Fruit fly (Drosophila melanogaster) whole organism, embryonic: ENCODE data around the gene Ndfip.

Source experiments
- Atf6 ChIP-seq: fragments of 200-800 bp; sonication (Bioruptor generic); IDR thresholded peaks from 2 replicates; pipeline ENCODE4 v1.3.6; 2022; ENCODE audit warnings: missing biosample characterization, missing genetic modification characterization
- CG10654 ChIP-seq: fragments of 200-800 bp; sonication (Bioruptor generic); optimal IDR thresholded peaks from 2 replicates; lab custom pipeline; 2016; ENCODE audit warnings: missing biosample characterization, missing genetic modification characterization
- CG10979 ChIP-seq: fragments of 200-800 bp; sonication (Bioruptor generic); optimal IDR thresholded peaks from 2 replicates; lab custom pipeline; 2018; ENCODE audit warnings: missing biosample characterization, mild to moderate bottlenecking, missing genetic modification characterization, moderate library complexity
- CG11504 ChIP-seq: fragments of 200-800 bp; sonication (Bioruptor generic); optimal IDR thresholded peaks from 3 replicates; lab custom pipeline; 2019; ENCODE audit warnings: missing biosample characterization, mild to moderate bottlenecking, missing genetic modification characterization, moderate library complexity
- CG11696 ChIP-seq: fragments of 200-800 bp; sonication (Bioruptor generic); IDR thresholded peaks from 2 replicates; pipeline ENCODE4 v1.3.6; 2022; ENCODE audit warnings: missing biosample characterization, missing genetic modification characterization
- CG12236 ChIP-seq: fragments of 200-800 bp; sonication (Bioruptor generic); optimal IDR thresholded peaks from 2 replicates; lab custom pipeline; 2016; ENCODE audit warnings: missing biosample characterization, missing genetic modification characterization
- CG12299 ChIP-seq: fragments of 200-800 bp; sonication (Bioruptor generic); optimal IDR thresholded peaks from 2 replicates; lab custom pipeline; 2018; ENCODE audit warnings: missing biosample characterization, mild to moderate bottlenecking, missing genetic modification characterization
- CG13894 ChIP-seq: fragments of 200-800 bp; sonication (Bioruptor generic); optimal IDR thresholded peaks from 3 replicates; lab custom pipeline; 2018; ENCODE audit warnings: missing biosample characterization, mild to moderate bottlenecking, missing genetic modification characterization, moderate library complexity
- CG14014 ChIP-seq: fragments of 200-800 bp; sonication (Bioruptor generic); IDR thresholded peaks from 2 replicates; pipeline ENCODE4 v1.3.6; 2022; ENCODE audit warnings: missing biosample characterization, missing genetic modification characterization
- CG15073 ChIP-seq: fragments of 200-800 bp; sonication (Bioruptor generic); optimal IDR thresholded peaks from 2 replicates; lab custom pipeline; 2016; ENCODE audit warnings: missing biosample characterization, missing genetic modification characterization
- CG18262 ChIP-seq: fragments of 200-800 bp; optimal IDR thresholded peaks from 3 replicates; lab custom pipeline; 2019; ENCODE audit warnings: missing biosample characterization, mild to moderate bottlenecking, missing genetic modification characterization, moderate library complexity
- CG18764 ChIP-seq: fragments of 200-800 bp; sonication (Bioruptor generic); optimal IDR thresholded peaks from 3 replicates; lab custom pipeline; 2016; ENCODE audit warnings: missing biosample characterization, missing genetic modification characterization
- CG32767 ChIP-seq: fragments of 200-800 bp; sonication (Bioruptor generic); IDR thresholded peaks from 2 replicates; pipeline ENCODE4 v1.3.6; 2022; ENCODE audit warnings: missing biosample characterization, missing genetic modification characterization
- CG3281 ChIP-seq: fragments of 200-800 bp; sonication (Bioruptor generic); optimal IDR thresholded peaks from 3 replicates; lab custom pipeline; 2017; ENCODE audit warnings: missing biosample characterization, mild to moderate bottlenecking, missing genetic modification characterization
- CG4360 ChIP-seq: fragments of 200-800 bp; sonication (Bioruptor generic); IDR thresholded peaks from 2 replicates; pipeline ENCODE4 v1.3.6; 2022; ENCODE audit warnings: missing biosample characterization, missing genetic modification characterization
- CG4820 ChIP-seq: fragments of 200-800 bp; sonication (Bioruptor generic); optimal IDR thresholded peaks from 3 replicates; lab custom pipeline; 2016; ENCODE audit warnings: missing biosample characterization, missing genetic modification characterization
- CG6813 ChIP-seq: fragments of 200-800 bp; sonication (Bioruptor generic); optimal IDR thresholded peaks from 2 replicates; lab custom pipeline; 2017; ENCODE audit warnings: missing biosample characterization, missing genetic modification characterization, mild to moderate bottlenecking, moderate library complexity, missing genetic modification reagents
- CG8089 ChIP-seq: fragments of 200-800 bp; sonication (Bioruptor generic); optimal IDR thresholded peaks from 3 replicates; lab custom pipeline; 2016; ENCODE audit warnings: missing biosample characterization, missing genetic modification characterization
- CG8290 ChIP-seq, 3 experiments: fragments of 200-800 bp; sonication (Bioruptor generic); optimal IDR thresholded peaks; 2 replicates each; lab custom pipeline; 2016 to 2019; ENCODE audit warnings: missing biosample characterization in 3 of 3, missing genetic modification characterization in 3 of 3, mild to moderate bottlenecking in 2 of 3, moderate library complexity in 1 of 3
- CG8765 ChIP-seq: fragments of 200-800 bp; sonication (Bioruptor generic); IDR thresholded peaks from 2 replicates; pipeline ENCODE4 v1.3.6; 2022; ENCODE audit warnings: missing biosample characterization, missing genetic modification characterization
- CTCF ChIP-seq: fragments of 200-800 bp; sonication (Bioruptor generic); optimal IDR thresholded peaks from 2 replicates; lab custom pipeline; 2017; ENCODE audit warnings: missing biosample characterization, mild to moderate bottlenecking, missing genetic modification characterization, moderate library complexity
- Camta ChIP-seq: fragments of 200-800 bp; sonication (Bioruptor generic); optimal IDR thresholded peaks from 2 replicates; lab custom pipeline; 2016; ENCODE audit warnings: missing biosample characterization, missing genetic modification characterization
- Deaf1 ChIP-seq: fragments of 200-800 bp; optimal IDR thresholded peaks from 3 replicates; lab custom pipeline; 2019; ENCODE audit warnings: missing biosample characterization, mild to moderate bottlenecking, missing genetic modification characterization, moderate library complexity
- Dek ChIP-seq: fragments of 200-800 bp; sonication (Bioruptor generic); optimal IDR thresholded peaks from 3 replicates; lab custom pipeline; 2019; ENCODE audit warnings: missing biosample characterization, mild to moderate bottlenecking, missing genetic modification characterization, moderate library complexity
- Doc3 ChIP-seq: fragments of 200-800 bp; sonication (Bioruptor generic); IDR thresholded peaks from 3 replicates; pipeline ENCODE4 v1.3.6; 2022; ENCODE audit warnings: missing biosample characterization, missing genetic modification characterization; ENCODE audit not compliant: partially characterized antibody
- Drgx ChIP-seq: fragments of 200-800 bp; sonication (Bioruptor generic); IDR thresholded peaks from 2 replicates; pipeline ENCODE4 v1.3.6; 2022; ENCODE audit warnings: missing biosample characterization, missing genetic modification characterization
- H2.0 ChIP-seq: fragments of 200-800 bp; sonication (Bioruptor generic); IDR thresholded peaks from 2 replicates; pipeline ENCODE4 v1.3.6; 2022; ENCODE audit warnings: missing biosample characterization, missing genetic modification characterization
- MESR4 ChIP-seq: fragments of 200-800 bp; sonication (Bioruptor generic); optimal IDR thresholded peaks from 2 replicates; lab custom pipeline; 2018; ENCODE audit warnings: missing biosample characterization, mild to moderate bottlenecking, missing genetic modification characterization, moderate library complexity
- NFAT ChIP-seq: fragments of 200-800 bp; sonication (Bioruptor generic); IDR thresholded peaks from 2 replicates; pipeline ENCODE4 v1.3.6; 2022; ENCODE audit warnings: missing biosample characterization, missing genetic modification characterization
- Nf-YB ChIP-seq: fragments of 200-800 bp; sonication (Bioruptor generic); optimal IDR thresholded peaks from 3 replicates; lab custom pipeline; 2019; ENCODE audit warnings: missing biosample characterization, mild to moderate bottlenecking, missing genetic modification characterization, moderate library complexity
- Pdp1 ChIP-seq, 2 experiments: fragments of 200-800 bp; sonication (Bioruptor generic); optimal IDR thresholded peaks; 3 replicates each; lab custom pipeline; 2016; ENCODE audit warnings: missing biosample characterization in 2 of 2, missing genetic modification characterization in 2 of 2, mild to moderate bottlenecking in 1 of 2, moderate library complexity in 1 of 2
- Rfx ChIP-seq: fragments of 200-800 bp; sonication (Bioruptor generic); IDR thresholded peaks from 2 replicates; pipeline ENCODE4 v1.3.6; 2022; ENCODE audit warnings: missing biosample characterization, missing genetic modification characterization
- Scr ChIP-seq: fragments of 200-800 bp; sonication (Bioruptor generic); IDR thresholded peaks from 2 replicates; pipeline ENCODE4 v1.3.6; 2022; ENCODE audit warnings: missing biosample characterization, missing genetic modification characterization; ENCODE audit not compliant: partially characterized antibody
- Ssrp ChIP-seq: fragments of 200-800 bp; sonication (Bioruptor generic); optimal IDR thresholded peaks from 2 replicates; lab custom pipeline; 2018; ENCODE audit warnings: missing biosample characterization, mild to moderate bottlenecking, missing genetic modification characterization, moderate library complexity
- btn ChIP-seq: fragments of 200-800 bp; sonication (Bioruptor generic); optimal IDR thresholded peaks from 2 replicates; lab custom pipeline; 2016; ENCODE audit warnings: missing biosample characterization, missing genetic modification characterization
- dm ChIP-seq: fragments of 200-800 bp; sonication (Bioruptor generic); optimal IDR thresholded peaks from 3 replicates; lab custom pipeline; 2016; ENCODE audit warnings: missing biosample characterization, missing genetic modification characterization
- eyg ChIP-seq: fragments of 200-800 bp; sonication (Bioruptor generic); optimal IDR thresholded peaks from 3 replicates; lab custom pipeline; 2016; ENCODE audit warnings: missing biosample characterization, missing genetic modification characterization
- gro ChIP-seq: fragments of 200-800 bp; sonication (Bioruptor generic); optimal IDR thresholded peaks from 2 replicates; lab custom pipeline; 2016; ENCODE audit warnings: missing biosample characterization, missing genetic modification characterization
- jumu ChIP-seq: fragments of 200-800 bp; sonication (Bioruptor generic); optimal IDR thresholded peaks from 3 replicates; lab custom pipeline; 2016; ENCODE audit warnings: missing biosample characterization, missing genetic modification characterization
- lbe ChIP-seq: fragments of 200-800 bp; sonication (Bioruptor generic); optimal IDR thresholded peaks from 2 replicates; lab custom pipeline; 2016; ENCODE audit warnings: missing biosample characterization, mild to moderate bottlenecking, missing genetic modification characterization
- onecut ChIP-seq: fragments of 200-800 bp; sonication (Bioruptor generic); IDR thresholded peaks from 2 replicates; pipeline ENCODE4 v1.3.6; 2022; ENCODE audit warnings: missing biosample characterization, missing genetic modification characterization
- pan ChIP-seq, 4 experiments: fragments of >200 bp in 3 of 4; fragments of 200-800 bp in 1 of 4; sonication (Bioruptor generic) in 1 of 4; optimal IDR thresholded peaks in 3 of 4; IDR thresholded peaks in 1 of 4; 2 replicates each; pipeline versions ENCODE4 v1.3.6 to Lab custom; 2017 to 2022; ENCODE audit warnings: missing biosample characterization in 2 of 4, missing genetic modification characterization in 2 of 4, mixed read lengths in 1 of 4
- ro ChIP-seq: fragments of 200-800 bp; sonication (Bioruptor generic); IDR thresholded peaks from 2 replicates; pipeline ENCODE4 v1.3.6; 2022; ENCODE audit warnings: missing biosample characterization, missing genetic modification characterization
- sd ChIP-seq: fragments of 200-800 bp; sonication (Bioruptor generic); optimal IDR thresholded peaks from 3 replicates; lab custom pipeline; 2018; ENCODE audit warnings: missing biosample characterization, mild to moderate bottlenecking, missing genetic modification characterization, moderate library complexity
- sens ChIP-seq: fragments of 200-800 bp; sonication (Bioruptor generic); peaks from one replicate; lab custom pipeline; 2016; ENCODE audit warnings: missing biosample characterization, missing genetic modification characterization
- slp2 ChIP-seq: fragments of 200-800 bp; sonication (Bioruptor generic); optimal IDR thresholded peaks from 2 replicates; lab custom pipeline; 2016; ENCODE audit warnings: missing biosample characterization, missing genetic modification characterization
- tin ChIP-seq: fragments of 200-800 bp; sonication (Bioruptor generic); optimal IDR thresholded peaks from 3 replicates; lab custom pipeline; 2016; ENCODE audit warnings: missing biosample characterization, missing genetic modification characterization
- tll ChIP-seq, 2 experiments: fragments of 200-800 bp in 1 of 2; fragments of >200 bp in 1 of 2; sonication (Bioruptor generic) in 1 of 2; optimal IDR thresholded peaks; 2 replicates each; lab custom pipeline; 2017 to 2019; ENCODE audit warnings: missing biosample characterization in 2 of 2, missing genetic modification characterization in 2 of 2, mild to moderate bottlenecking in 1 of 2, moderate library complexity in 1 of 2
- wor ChIP-seq: fragments of 200-800 bp; sonication (Bioruptor generic); IDR thresholded peaks from 2 replicates; pipeline ENCODE4 v1.3.6; 2022; ENCODE audit warnings: missing biosample characterization, missing genetic modification characterization

The Ndfip gene

DNA sequence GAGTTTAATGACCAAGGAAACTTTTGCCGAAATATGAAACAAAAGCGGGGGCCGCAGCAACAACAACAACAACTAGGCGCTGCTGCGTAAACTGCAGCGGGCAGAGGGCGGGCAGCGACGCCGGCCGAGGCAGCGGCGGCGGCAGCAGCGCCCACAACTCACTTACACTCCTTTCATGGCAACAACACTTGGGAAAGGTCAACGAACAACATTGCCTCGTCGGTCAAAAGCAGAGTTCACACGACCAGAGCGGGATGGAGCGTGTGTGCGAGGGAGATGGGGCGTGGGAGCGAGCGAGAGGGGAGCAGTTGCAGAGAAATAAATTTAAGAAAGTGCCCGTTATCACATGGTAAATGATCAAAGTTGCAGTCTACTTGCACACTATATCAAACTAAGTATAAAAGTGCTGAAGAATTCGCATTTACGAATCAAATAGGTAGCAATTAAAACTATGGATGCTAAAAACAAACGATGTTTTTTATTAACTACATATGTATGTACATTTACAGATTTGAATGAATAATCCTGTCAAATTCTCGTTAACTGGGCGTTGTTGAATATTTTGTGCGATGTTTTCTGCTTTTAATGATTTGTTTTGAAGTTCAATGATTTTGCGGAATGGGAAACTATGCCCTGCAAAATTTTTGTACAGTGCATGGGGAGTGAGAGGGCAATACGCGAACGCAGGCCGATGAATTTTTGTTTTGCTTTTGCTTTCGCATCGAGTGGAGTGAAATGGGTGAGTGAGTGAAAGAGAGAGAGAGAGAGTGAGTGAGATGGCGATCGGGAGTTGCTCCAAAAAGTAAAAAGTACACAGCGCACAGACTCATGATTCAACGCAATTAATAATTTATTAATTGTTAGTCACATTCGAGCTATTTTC lies 45.7 kb downstream of the Ndfip start (continued):
- no peak for TF ChIP-seq Atf6 (GFP tag; lab: Robert Waterston, UW)
- no peak for TF ChIP-seq CG6813 (GFP tag; lab: Kevin White, UChicago)
- TF ChIP-seq eyg (GFP tag; lab: Kevin White, UChicago): no peak
- no peak for TF ChIP-seq tin (GFP tag; lab: Kevin White, UChicago)
- TF ChIP-seq Scr (GFP tag; lab: Robert Waterston, UW): no peak
- peak; percentile 55; the same call in 1 of the 2 replicates for TF ChIP-seq CG4360
- TF ChIP-seq Deaf1 (tag; lab: Kevin White, UChicago): no peak
- TF ChIP-seq NFAT: no peak
- TF ChIP-seq Rfx: no peak
- no peak for TF ChIP-seq MESR4
- peak; percentile 30 for TF ChIP-seq CG18262 (tag; lab: Kevin White, UChicago)
- TF ChIP-seq slp2 (GFP tag; lab: Kevin White, UChicago): no peak
- TF ChIP-seq CTCF: no peak
- TF ChIP-seq H2.0 (GFP tag; lab: Robert Waterston, UW): no peak
- TF ChIP-seq gro (GFP tag; lab: Kevin White, UChicago): no peak
- no peak for TF ChIP-seq wor (GFP tag; lab: Robert Waterston, UW)
- no peak for TF ChIP-seq jumu
- no peak for TF ChIP-seq lbe
- TF ChIP-seq Doc3 (GFP tag; lab: Robert Waterston, UW): no peak
- TF ChIP-seq CG8290 (GFP tag; optimal IDR thresholded peaks at IDR 0.05; lab: Kevin White, UChicago): no peak
- TF ChIP-seq CG8290 (tag; optimal IDR thresholded peaks at IDR 0.05; lab: Kevin White, UChicago): no peak
- no peak for TF ChIP-seq CG10654
- peak; percentile 47 for TF ChIP-seq CG11504 (tag; lab: Kevin White, UChicago)
- no peak for TF ChIP-seq tll (GFP tag; optimal IDR thresholded peaks at IDR 0.05; lab: Kevin White, UChicago)
- no peak for TF ChIP-seq CG12236 (GFP tag; lab: Kevin White, UChicago)
- TF ChIP-seq sd (tag; lab: Kevin White, UChicago): no peak
- TF ChIP-seq onecut (GFP tag; lab: Robert Waterston, UW): no peak
- TF ChIP-seq CG12299 (tag; lab: Kevin White, UChicago): no peak
- TF ChIP-seq Drgx: 0 out of 2 replicates have a peak, but pooled peaks have one; percentile 29
- TF ChIP-seq dm (GFP tag; lab: Kevin White, UChicago): no peak
- TF ChIP-seq Dek (tag; lab: Kevin White, UChicago): no peak
- TF ChIP-seq Pdp1 (GFP tag; optimal IDR thresholded peaks at IDR 0.05; lab: Kevin White, UChicago): no peak
- TF ChIP-seq CG14014 (GFP tag; lab: Robert Waterston, UW): no peak
- TF ChIP-seq Ssrp (tag; lab: Kevin White, UChicago): no peak
- TF ChIP-seq CG18764 (GFP tag; lab: Kevin White, UChicago): no peak
- no peak for TF ChIP-seq pan (optimal IDR thresholded peaks at IDR 0.05; lab: Kevin White, UChicago)
- TF ChIP-seq pan (GFP tag; optimal IDR thresholded peaks at IDR 0.05 in 1 of 2, IDR thresholded peaks at IDR 0.05 in 1 of 2): no peak
- no peak for TF ChIP-seq CG13894
- TF ChIP-seq Nf-YB: no peak
- TF ChIP-seq CG3281 (GFP tag; lab: Kevin White, UChicago): no peak
- no peak for TF ChIP-seq CG32767 (GFP tag; lab: Robert Waterston, UW)
- TF ChIP-seq CG8089 (GFP tag; lab: Kevin White, UChicago): no peak
- TF ChIP-seq CG11696 (GFP tag; lab: Robert Waterston, UW): no peak
- no peak for TF ChIP-seq btn (GFP tag; lab: Kevin White, UChicago)
- TF ChIP-seq sens (GFP tag; lab: Kevin White, UChicago): peak; percentile 50
- TF ChIP-seq CG8765 (GFP tag; lab: Robert Waterston, UW): no peak
- no peak for TF ChIP-seq CG15073
- TF ChIP-seq CG10979 (tag; lab: Kevin White, UChicago): peak; percentile 30
- TF ChIP-seq Camta (GFP tag; lab: Kevin White, UChicago): no peak
- no peak for TF ChIP-seq ro (GFP tag; lab: Robert Waterston, UW)
- TF ChIP-seq CG4820 (GFP tag; lab: Kevin White, UChicago): peak; percentile 31
